Fruit fly (Drosophila melanogaster) whole organism, embryonic: ENCODE results near the gene CG11309.
A peak's percentile ranks its signal among the peaks of the same experiment; 100 is the strongest.

Experiments used
- B-H2 ChIP-seq: fragments of 200-800 bp; sonication (Bioruptor generic); optimal IDR thresholded peaks from 2 replicates; lab custom pipeline; 2018; ENCODE audit warnings: missing biosample characterization, mild to moderate bottlenecking, missing genetic modification characterization
- Blimp-1 ChIP-seq: fragments of 200-800 bp; sonication (Bioruptor generic); optimal IDR thresholded peaks from 3 replicates; lab custom pipeline; 2018; ENCODE audit warnings: missing biosample characterization, missing genetic modification characterization, mild to moderate bottlenecking, moderate library complexity, missing genetic modification reagents
- BtbVII ChIP-seq: fragments of 200-800 bp; sonication (Bioruptor generic); optimal IDR thresholded peaks from 3 replicates; lab custom pipeline; 2017; ENCODE audit warnings: missing biosample characterization, mild to moderate bottlenecking, missing genetic modification characterization
- CG10209 ChIP-seq: fragments of 200-800 bp; sonication (Bioruptor generic); optimal IDR thresholded peaks from 3 replicates; lab custom pipeline; 2017; ENCODE audit warnings: missing biosample characterization, mild to moderate bottlenecking, missing genetic modification characterization, missing genetic modification reagents
- CG10431 ChIP-seq: fragments of 200-800 bp; sonication (Bioruptor generic); optimal IDR thresholded peaks from 3 replicates; lab custom pipeline; 2018; ENCODE audit warnings: missing biosample characterization, mild to moderate bottlenecking, missing genetic modification characterization
- CG11398 ChIP-seq: fragments of 200-800 bp; sonication (Bioruptor generic); optimal IDR thresholded peaks from 2 replicates; lab custom pipeline; 2016; ENCODE audit warnings: missing biosample characterization, missing genetic modification characterization
- CG12659 ChIP-seq: fragments of 200-800 bp; sonication (Bioruptor generic); optimal IDR thresholded peaks from 3 replicates; lab custom pipeline; 2017; ENCODE audit warnings: mild to moderate bottlenecking, missing biosample characterization, missing genetic modification reagents, missing genetic modification characterization
- CG13123 ChIP-seq: fragments of 200-800 bp; sonication (Bioruptor generic); optimal IDR thresholded peaks from 2 replicates; lab custom pipeline; 2016; ENCODE audit warnings: missing biosample characterization, missing genetic modification characterization
- CG14667 ChIP-seq: fragments of 200-800 bp; sonication (Bioruptor generic); IDR thresholded peaks from 2 replicates; pipeline ENCODE4 v1.3.6; 2022; ENCODE audit warnings: missing biosample characterization, missing genetic modification characterization
- CG15269 ChIP-seq: fragments of 200-800 bp; sonication (Bioruptor generic); optimal IDR thresholded peaks from 2 replicates; lab custom pipeline; 2018; ENCODE audit warnings: missing biosample characterization, mild to moderate bottlenecking, missing genetic modification characterization, moderate library complexity
- CG15601 ChIP-seq: fragments of 200-800 bp; sonication (Bioruptor generic); optimal IDR thresholded peaks from 3 replicates; lab custom pipeline; 2019; ENCODE audit warnings: missing biosample characterization, mild to moderate bottlenecking, missing genetic modification characterization, moderate library complexity
- CG17568 ChIP-seq: fragments of 200-800 bp; sonication (Bioruptor generic); optimal IDR thresholded peaks from 2 replicates; lab custom pipeline; 2018; ENCODE audit warnings: missing biosample characterization, mild to moderate bottlenecking, missing genetic modification characterization, moderate library complexity
- CG18011 ChIP-seq: fragments of 200-800 bp; sonication (Bioruptor generic); optimal IDR thresholded peaks from 2 replicates; lab custom pipeline; 2017; ENCODE audit warnings: missing biosample characterization, missing genetic modification characterization, mild to moderate bottlenecking, moderate library complexity, missing genotype
- CG18619 ChIP-seq: fragments of 200-800 bp; sonication (Bioruptor generic); optimal IDR thresholded peaks from 3 replicates; lab custom pipeline; 2017; ENCODE audit warnings: missing biosample characterization, mild to moderate bottlenecking, missing genetic modification characterization
- CG34224 ChIP-seq: fragments of 200-800 bp; sonication (Bioruptor generic); IDR thresholded peaks from 3 replicates; pipeline ENCODE4 v1.3.6; 2022; ENCODE audit warnings: missing biosample characterization, missing genetic modification characterization; ENCODE audit not compliant: partially characterized antibody
- CG3726 ChIP-seq: fragments of 200-800 bp; sonication (Bioruptor generic); IDR thresholded peaks from 3 replicates; pipeline ENCODE4, ENCODE4 v1.3.6; 2022; ENCODE audit warnings: missing biosample characterization, missing genetic modification characterization
- CG4854 ChIP-seq: fragments of 200-800 bp; sonication (Bioruptor generic); optimal IDR thresholded peaks from 2 replicates; lab custom pipeline; 2016; ENCODE audit warnings: missing biosample characterization, missing genetic modification characterization, inconsistent platforms
- CG7556 ChIP-seq: fragments of 200-800 bp; sonication (Bioruptor generic); optimal IDR thresholded peaks from 2 replicates; lab custom pipeline; 2017; ENCODE audit warnings: missing biosample characterization, mild to moderate bottlenecking, missing genetic modification characterization
- CG9727 ChIP-seq: fragments of 200-800 bp; sonication (Bioruptor generic); optimal IDR thresholded peaks from 3 replicates; lab custom pipeline; 2017; ENCODE audit warnings: missing biosample characterization, mild to moderate bottlenecking, missing genetic modification characterization
- CG9932 ChIP-seq: fragments of 200-800 bp; sonication (Bioruptor generic); IDR thresholded peaks from 2 replicates; pipeline ENCODE4 v1.3.6; 2022; ENCODE audit warnings: missing biosample characterization, missing genetic modification characterization
- Chrac-16 ChIP-seq: fragments of 200-800 bp; sonication (Bioruptor generic); optimal IDR thresholded peaks from 3 replicates; lab custom pipeline; 2016; ENCODE audit warnings: missing biosample characterization, missing genetic modification characterization
- D19B ChIP-seq: fragments of 200-800 bp; sonication (Bioruptor generic); optimal IDR thresholded peaks from 2 replicates; lab custom pipeline; 2017; ENCODE audit warnings: missing biosample characterization, mild to moderate bottlenecking, missing genetic modification characterization
- Deaf1 ChIP-seq: fragments of 200-800 bp; optimal IDR thresholded peaks from 3 replicates; lab custom pipeline; 2019; ENCODE audit warnings: missing biosample characterization, mild to moderate bottlenecking, missing genetic modification characterization, moderate library complexity
- Dll ChIP-seq: fragments of 200-800 bp; sonication (Bioruptor generic); IDR thresholded peaks from 4 replicates; pipeline ENCODE4 v1.3.6; 2022; ENCODE audit warnings: missing biosample characterization, missing genetic modification characterization; ENCODE audit not compliant: partially characterized antibody
- H2.0 ChIP-seq: fragments of 200-800 bp; sonication (Bioruptor generic); IDR thresholded peaks from 2 replicates; pipeline ENCODE4 v1.3.6; 2022; ENCODE audit warnings: missing biosample characterization, missing genetic modification characterization
- Mad ChIP-seq: fragments of 200-800 bp; sonication (Bioruptor generic); optimal IDR thresholded peaks from 2 replicates; lab custom pipeline; 2016; ENCODE audit warnings: missing biosample characterization, missing genetic modification characterization
- Max ChIP-seq: fragments of 200-800 bp; sonication (Bioruptor generic); optimal IDR thresholded peaks from 2 replicates; lab custom pipeline; 2016; ENCODE audit warnings: missing biosample characterization, mild to moderate bottlenecking, missing genetic modification characterization
- Myb ChIP-seq: fragments of 200-800 bp; sonication (Bioruptor generic); optimal IDR thresholded peaks from 2 replicates; lab custom pipeline; 2016; ENCODE audit warnings: missing biosample characterization, missing genetic modification characterization
- Sox102F ChIP-seq: fragments of 200-800 bp; sonication (Bioruptor generic); optimal IDR thresholded peaks from 2 replicates; lab custom pipeline; 2018; ENCODE audit warnings: missing biosample characterization, mild to moderate bottlenecking, missing genetic modification characterization, moderate library complexity
- Spps ChIP-seq: fragments of 200-800 bp; sonication (Bioruptor generic); optimal IDR thresholded peaks from 2 replicates; lab custom pipeline; 2018; ENCODE audit warnings: missing biosample characterization, mild to moderate bottlenecking, missing genetic modification characterization
- Tbp ChIP-seq: fragments of >200 bp; optimal IDR thresholded peaks from 2 replicates; lab custom pipeline; 2018; ENCODE audit warnings: missing biosample characterization, missing genetic modification characterization
- Vsx1 ChIP-seq: fragments of 200-800 bp; sonication (Bioruptor generic); optimal IDR thresholded peaks from 2 replicates; lab custom pipeline; 2017; ENCODE audit warnings: missing biosample characterization, mild to moderate bottlenecking, missing genetic modification characterization, missing genetic modification reagents
- cato ChIP-seq: fragments of 200-800 bp; sonication (Bioruptor generic); optimal IDR thresholded peaks from 2 replicates; lab custom pipeline; 2016; ENCODE audit warnings: missing biosample characterization, missing genetic modification characterization, borderline replicate concordance
- chif ChIP-seq, 2 experiments: fragments of 200-800 bp; sonication (Bioruptor generic); optimal IDR thresholded peaks; 3 replicates each; lab custom pipeline; 2016; ENCODE audit warnings: missing biosample characterization in 2 of 2, missing genetic modification characterization in 2 of 2
- ci ChIP-seq: fragments of 200-800 bp; sonication (Bioruptor generic); IDR thresholded peaks from 3 replicates; pipeline ENCODE4 v1.3.6; 2022; ENCODE audit warnings: missing biosample characterization, missing genetic modification characterization
- corto ChIP-seq: fragments of 200-800 bp; sonication (Bioruptor generic); optimal IDR thresholded peaks from 2 replicates; lab custom pipeline; 2016; ENCODE audit warnings: missing biosample characterization, mild to moderate bottlenecking, missing genetic modification characterization, moderate library complexity
- da ChIP-seq: fragments of 200-800 bp; sonication (Bioruptor generic); optimal IDR thresholded peaks from 2 replicates; lab custom pipeline; 2016; ENCODE audit warnings: missing biosample characterization, missing genetic modification characterization
- dati ChIP-seq: fragments of 200-800 bp; sonication (Bioruptor generic); IDR thresholded peaks from 2 replicates; pipeline ENCODE4 v1.3.6; 2022; ENCODE audit warnings: missing biosample characterization, missing genetic modification characterization
- eyg ChIP-seq: fragments of 200-800 bp; sonication (Bioruptor generic); optimal IDR thresholded peaks from 3 replicates; lab custom pipeline; 2016; ENCODE audit warnings: missing biosample characterization, missing genetic modification characterization
- fd102C ChIP-seq: fragments of 200-800 bp; sonication (Bioruptor generic); optimal IDR thresholded peaks from 2 replicates; lab custom pipeline; 2018; ENCODE audit warnings: missing biosample characterization, mild to moderate bottlenecking, missing genetic modification characterization, moderate library complexity
- fd3F ChIP-seq: fragments of 200-800 bp; sonication (Bioruptor generic); optimal IDR thresholded peaks from 2 replicates; lab custom pipeline; 2018; ENCODE audit warnings: missing biosample characterization, mild to moderate bottlenecking, missing genetic modification characterization, moderate library complexity
- fd64A ChIP-seq: fragments of 200-800 bp; sonication (Bioruptor generic); optimal IDR thresholded peaks from 3 replicates; lab custom pipeline; 2018; ENCODE audit warnings: missing biosample characterization, mild to moderate bottlenecking, missing genetic modification characterization
- salm ChIP-seq: fragments of 200-800 bp; sonication (Bioruptor generic); optimal IDR thresholded peaks from 2 replicates; lab custom pipeline; 2018; ENCODE audit warnings: missing biosample characterization, mild to moderate bottlenecking, missing genetic modification characterization
- ssp ChIP-seq: fragments of 200-800 bp; sonication (Bioruptor generic); IDR thresholded peaks from 2 replicates; pipeline ENCODE4 v1.3.6; 2022; ENCODE audit warnings: missing biosample characterization, missing genetic modification characterization
- stc ChIP-seq: fragments of 200-800 bp; sonication (Bioruptor generic); IDR thresholded peaks from 2 replicates; pipeline ENCODE4 v1.3.6; 2022; ENCODE audit warnings: missing biosample characterization, missing genetic modification characterization
- tap ChIP-seq: fragments of 200-800 bp; optimal IDR thresholded peaks from 3 replicates; lab custom pipeline; 2019; ENCODE audit warnings: missing biosample characterization, mild to moderate bottlenecking, missing genetic modification characterization, moderate library complexity
- unpg ChIP-seq: fragments of 200-800 bp; sonication (Bioruptor generic); optimal IDR thresholded peaks from 3 replicates; lab custom pipeline; 2018; ENCODE audit warnings: missing biosample characterization, mild to moderate bottlenecking, missing genetic modification characterization, moderate library complexity
- vvl ChIP-seq: fragments of 200-800 bp; sonication (Bioruptor generic); IDR thresholded peaks from 2 replicates; pipeline ENCODE4 v1.3.6; 2022; ENCODE audit warnings: missing biosample characterization, missing genetic modification characterization
- wdn ChIP-seq: fragments of 200-800 bp; sonication (Bioruptor generic); IDR thresholded peaks from 2 replicates; pipeline ENCODE4 v1.3.6; 2022; ENCODE audit warnings: missing biosample characterization, missing genetic modification characterization

The CG11309 gene

DNA sequence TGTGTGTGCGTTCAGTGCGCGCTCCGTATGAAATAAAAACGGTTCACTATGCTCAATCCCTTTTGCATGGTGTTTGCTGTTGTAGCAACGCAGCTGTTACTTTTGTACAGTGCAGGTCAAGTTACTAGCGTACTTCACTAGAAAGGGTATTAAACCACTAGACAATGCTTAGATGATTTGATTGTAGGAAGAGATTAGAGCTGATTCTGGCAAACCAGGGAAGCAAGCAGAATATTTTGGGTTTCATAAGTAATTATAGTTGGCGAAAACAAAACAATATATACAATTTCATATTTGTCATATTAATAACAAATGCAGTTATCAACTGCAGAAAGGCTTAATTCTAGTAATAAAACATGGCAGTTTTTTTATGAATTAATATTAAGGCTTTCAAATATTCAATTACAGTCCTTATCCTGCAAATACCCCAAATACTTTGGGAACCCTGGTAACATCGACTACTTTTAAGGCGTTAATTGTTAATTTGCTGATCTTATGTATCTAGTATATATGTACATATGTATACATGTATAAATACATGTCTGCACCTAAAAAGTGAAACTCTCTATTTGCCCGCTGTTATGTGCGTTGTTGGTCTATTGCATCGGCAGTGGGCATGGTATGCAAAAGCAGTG, 42.9 kb upstream of the CG11309 start (continued):
- TF ChIP-seq CG18011 (no peak), CG9932 (GFP tag; lab: Robert Waterston, UW) (0 out of 2 replicates have a peak, but pooled peaks have one; percentile 9), CG10209 (GFP tag; lab: Kevin White, UChicago) (peak; percentile 64), CG14667 (GFP tag; lab: Robert Waterston, UW) (peak; percentile 25; the same call in 1 of the 2 replicates), Mad (GFP tag; lab: Kevin White, UChicago) (peak; percentile 29), CG3726 (0 out of 3 replicates have a peak, but pooled peaks have one; percentile 46), CG15601 (tag; lab: Kevin White, UChicago) (no peak), Myb (GFP tag; lab: Kevin White, UChicago) (no peak), CG4854 (GFP tag; lab: Kevin White, UChicago) (peak; percentile 2), CG34224 (GFP tag; lab: Robert Waterston, UW) (no peak), Deaf1 (no peak), Tbp (no peak), Dll (GFP tag; lab: Robert Waterston, UW) (no peak), CG9727 (peak; percentile 58), fd64A (GFP tag; lab: Kevin White, UChicago) (no peak), chif (GFP tag; optimal IDR thresholded peaks at IDR 0.05; lab: Kevin White, UChicago) (peak; percentile 37 to 47), dati (no peak), Spps (tag; lab: Kevin White, UChicago) (no peak), ssp (GFP tag; lab: Robert Waterston, UW) (peak; percentile 42), D19B (GFP tag; lab: Kevin White, UChicago) (no peak), unpg (GFP tag; lab: Kevin White, UChicago) (peak; percentile 52), Sox102F (GFP tag; lab: Kevin White, UChicago) (peak; percentile 63), fd3F (GFP tag; lab: Kevin White, UChicago) (no peak), tap (peak; percentile 44), CG10431 (GFP tag; lab: Kevin White, UChicago) (no peak), CG18619 (peak; percentile 41), eyg (GFP tag; lab: Kevin White, UChicago) (no peak), Blimp-1 (GFP tag; lab: Kevin White, UChicago) (no peak), CG12659 (peak; percentile 19), fd102C (GFP tag; lab: Kevin White, UChicago) (peak; percentile 5), CG17568 (no peak), Max (GFP tag; lab: Kevin White, UChicago) (peak; percentile 13), CG7556 (GFP tag; lab: Kevin White, UChicago) (peak; percentile 65), H2.0 (GFP tag; lab: Robert Waterston, UW) (peak; percentile 53; the same call in 1 of the 2 replicates), Chrac-16 (GFP tag; lab: Kevin White, UChicago) (peak; percentile 44), Vsx1 (GFP tag; lab: Kevin White, UChicago) (no peak), CG15269 (no peak), CG13123 (GFP tag; lab: Kevin White, UChicago) (no peak), cato (GFP tag; lab: Kevin White, UChicago) (peak; percentile 29), ci (peak; percentile 59; the same call in 2 of the 3 replicates), B-H2 (no peak), CG11398 (GFP tag; lab: Kevin White, UChicago) (no peak), corto (GFP tag; lab: Kevin White, UChicago) (no peak), salm (tag; lab: Kevin White, UChicago) (no peak), wdn (GFP tag; lab: Robert Waterston, UW) (no peak), vvl (GFP tag; lab: Robert Waterston, UW) (peak; percentile 52; the same call in 1 of the 2 replicates), BtbVII (GFP tag; lab: Kevin White, UChicago) (no peak), stc (no peak), da (GFP tag; lab: Kevin White, UChicago) (peak; percentile 36)
